Fruit fly (Drosophila melanogaster): ENCODE data around the gene CG3430.

The CG3430 gene

DNA sequence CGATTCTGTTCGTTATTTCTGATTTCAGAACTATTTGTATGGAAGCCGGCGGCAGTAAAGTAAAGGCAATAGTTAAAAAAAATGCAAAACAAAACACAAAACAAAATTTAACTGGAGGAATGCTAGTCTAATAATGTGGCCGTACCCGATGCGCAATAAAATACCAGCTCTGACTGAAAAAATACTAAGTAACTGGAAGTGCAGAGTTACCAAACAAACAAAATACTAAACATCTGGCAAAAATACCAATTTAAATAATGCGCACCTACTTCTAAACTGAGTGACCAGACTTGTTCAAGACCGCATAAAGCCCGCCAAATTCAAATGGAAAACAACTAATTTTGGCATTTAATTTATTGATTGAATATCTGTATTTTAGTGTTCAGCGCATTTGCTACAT is 42.8 kb upstream of the CG3430 start, which contains the start of gene Wee1 (continued):
- TF ChIP-seq Pdp1 (GFP tag; optimal IDR thresholded peaks at IDR 0.05) (peak in 1 of 2 experiments; percentile 45), jigr1 (GFP tag; IDR thresholded peaks at IDR 0.05) (no peak), Dp (GFP tag; optimal IDR thresholded peaks at IDR 0.05) (peak; percentile 95), CG15601 (tag; optimal IDR thresholded peaks at IDR 0.05) (peak; percentile 13), Hey (tag; optimal IDR thresholded peaks at IDR 0.05) (no peak), B-H2 (GFP tag; optimal IDR thresholded peaks at IDR 0.05) (no peak), pzg (GFP tag; optimal IDR thresholded peaks at IDR 0.05) (peak; percentile 96), E2f2 (GFP tag; IDR thresholded peaks at IDR 0.05) (peak; percentile 97)

DNA sequence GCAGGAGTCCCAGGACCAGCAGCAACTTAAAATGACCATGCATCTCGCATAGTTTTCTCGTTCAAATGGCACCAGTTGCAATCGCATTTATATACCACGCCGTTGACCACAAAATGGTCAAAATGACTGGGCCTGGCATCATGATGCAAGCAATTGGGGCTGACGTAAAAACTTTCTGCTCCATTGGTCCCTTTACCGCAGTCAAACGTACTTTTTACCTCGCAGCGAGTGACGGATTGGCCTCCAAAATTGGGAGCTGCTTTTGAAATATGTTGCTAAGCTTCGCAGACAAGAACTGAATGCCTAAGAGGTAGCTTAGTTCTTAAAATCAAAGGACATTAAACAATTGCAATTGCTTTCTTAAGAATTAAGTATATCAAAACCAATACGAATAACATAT is 40.5 kb upstream of the CG3430 start, which contains the start of gene CG32829:
Gene CG32829 (minus strand): TSS at position 101 of the 400 bp plus-strand sequence.
- TF ChIP-seq zfh1 (GFP tag; IDR thresholded peaks at IDR 0.05) (0 out of 3 replicates have a peak, but pooled peaks have one; percentile 12), gem (tag; optimal IDR thresholded peaks at IDR 0.05) (no peak)

DNA sequence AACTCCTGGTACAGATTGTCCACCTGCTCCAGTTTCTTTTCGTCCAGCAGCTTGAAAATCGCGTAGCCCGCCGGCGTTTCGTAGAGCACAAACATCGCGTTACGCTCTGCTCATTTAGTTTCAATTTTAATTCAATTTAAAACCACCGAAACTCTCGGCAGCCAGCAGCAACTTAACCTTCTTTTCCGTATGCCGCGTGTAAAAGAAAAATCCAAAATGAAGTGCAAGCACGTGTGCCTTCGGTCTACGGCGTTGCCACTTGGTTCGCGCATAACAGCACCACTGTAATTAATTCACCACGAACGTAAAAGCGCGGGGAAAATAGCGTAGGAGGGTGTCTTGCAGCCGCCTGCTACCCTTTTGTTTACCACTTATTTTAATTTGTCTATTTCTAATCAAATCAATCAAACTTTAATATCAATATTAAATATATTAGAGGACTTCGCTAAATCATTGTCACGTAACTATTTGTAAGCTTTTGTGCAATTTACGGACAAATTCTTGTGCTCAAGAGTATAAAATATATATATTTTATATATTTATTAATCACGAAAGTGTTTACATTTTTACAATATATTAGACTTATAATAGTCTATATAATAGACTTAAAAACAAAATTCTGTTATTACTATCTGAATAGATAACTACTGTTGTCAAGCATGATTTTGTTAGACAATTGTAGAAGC is 38.1 kb upstream of the CG3430 start, which contains the start of gene nop5:
Gene nop5 (minus strand): TSS at position 227 of the 686 bp plus-strand sequence.
- TF ChIP-seq Ptx1 (GFP tag; IDR thresholded peaks at IDR 0.05): no peak
- no peak for TF ChIP-seq stc (GFP tag; IDR thresholded peaks at IDR 0.05)
- TF ChIP-seq CG34376 (GFP tag; optimal IDR thresholded peaks at IDR 0.05): peak; percentile 33
- peak in 1 of 2 experiments; percentile 63 for TF ChIP-seq insv (GFP tag; optimal IDR thresholded peaks at IDR 0.05)
- peak; percentile 69 for TF ChIP-seq CG10267 (tag; optimal IDR thresholded peaks at IDR 0.05)
- no peak for TF ChIP-seq CkIIα-i1 (GFP tag; IDR thresholded peaks at IDR 0.05)
- TF ChIP-seq psq (GFP tag; optimal IDR thresholded peaks at IDR 0.05): peak; percentile 20
- TF ChIP-seq CG14710 (tag; optimal IDR thresholded peaks at IDR 0.05): peak; percentile 79
- TF ChIP-seq MESR4 (GFP tag; optimal IDR thresholded peaks at IDR 0.05): peak; percentile 90
- no peak for TF ChIP-seq stwl (tag; optimal IDR thresholded peaks at IDR 0.05)
- no peak for TF ChIP-seq Camta (GFP tag; optimal IDR thresholded peaks at IDR 0.05)
- TF ChIP-seq CG1529 (GFP tag; optimal IDR thresholded peaks at IDR 0.05): peak; percentile 38
- TF ChIP-seq cato (GFP tag; optimal IDR thresholded peaks at IDR 0.05; ENCODE audit: borderline replicate concordance): no peak
- TF ChIP-seq CG1603 (tag; optimal IDR thresholded peaks at IDR 0.05): peak; percentile 49
- peak; percentile 13 for TF ChIP-seq salm (tag; optimal IDR thresholded peaks at IDR 0.05)
- TF ChIP-seq CG17186 (GFP tag; optimal IDR thresholded peaks at IDR 0.05): peak; percentile 99
- no peak for TF ChIP-seq CG11247 (GFP tag; IDR thresholded peaks at IDR 0.05)
- TF ChIP-seq Eip74EF (GFP tag; optimal IDR thresholded peaks at IDR 0.05): peak in 1 of 2 experiments; percentile 67
- TF ChIP-seq ash1 (GFP tag; optimal IDR thresholded peaks at IDR 0.05): no peak
- TF ChIP-seq tll (GFP tag; optimal IDR thresholded peaks at IDR 0.05): no peak
- TF ChIP-seq dmrt11E (tag; optimal IDR thresholded peaks at IDR 0.05): peak; percentile 76
- TF ChIP-seq chm (GFP tag; IDR thresholded peaks at IDR 0.05): no peak
- TF ChIP-seq sd (tag; optimal IDR thresholded peaks at IDR 0.05): peak; percentile 44
- TF ChIP-seq kni (GFP tag; optimal IDR thresholded peaks at IDR 0.05): no peak
- TF ChIP-seq Xrp1 (GFP tag; IDR thresholded peaks at IDR 0.05): peak; percentile 25; the same call in 1 of the 2 replicates
- no peak for TF ChIP-seq Hr78 (GFP tag; optimal IDR thresholded peaks at IDR 0.05)
- TF ChIP-seq abd-A (tag; optimal IDR thresholded peaks at IDR 0.05): no peak
- TF ChIP-seq da (GFP tag; optimal IDR thresholded peaks at IDR 0.05): no peak
- no peak for TF ChIP-seq CG16813 (GFP tag; IDR thresholded peaks at IDR 0.05; ENCODE audit: partially characterized antibody)
- no peak for TF ChIP-seq Tbp (GFP tag; optimal IDR thresholded peaks at IDR 0.05)
- TF ChIP-seq gro (GFP tag; optimal IDR thresholded peaks at IDR 0.05): peak; percentile 3
- peak; percentile 35 for TF ChIP-seq CG30431 (GFP tag; optimal IDR thresholded peaks at IDR 0.05)
- TF ChIP-seq ttk (GFP tag; IDR thresholded peaks at IDR 0.05): no peak
- no peak for TF ChIP-seq Bteb2 (GFP tag; optimal IDR thresholded peaks at IDR 0.05)
- TF ChIP-seq CG11398 (GFP tag; optimal IDR thresholded peaks at IDR 0.05): no peak

Measured in whole organism, embryonic.